Worm (Caenorhabditis elegans): Measurements from ENCODE around the gene spe-36.
A peak's percentile ranks its signal among the peaks of the same experiment; 100 is the strongest.

Gene spe-36

ce11 chrIV:11636409-11636723, 44.3 kb upstream of the spe-36 start, which contains the start of gene F58B3.6 (continued):
- TF ChIP-seq gmeb-1 (tag; optimal IDR thresholded peaks at IDR 0.05) = peak; percentile 27
- TF ChIP-seq blmp-1 (tag; optimal IDR thresholded peaks at IDR 0.05; ENCODE audit: insufficient read depth) = no peak
- no peak for TF ChIP-seq mdl-1 (tag; optimal IDR thresholded peaks at IDR 0.05)
- TF ChIP-seq ztf-11 (tag; optimal IDR thresholded peaks at IDR 0.05) = no peak

ce11 chrIV:11635437-11636408, 43.7 kb upstream of the spe-36 start, which contains the start of gene mars-1:
Gene mars-1, minus strand, starts transcription at chrIV:11635487.
- peak; percentile 49 for TF ChIP-seq nhr-25 (tag; optimal IDR thresholded peaks at IDR 0.05)
- peak; percentile 51 to 86 for TF ChIP-seq lsy-2 (tag; optimal IDR thresholded peaks at IDR 0.05)
- peak; percentile 80 for TF ChIP-seq nhr-129 (tag; optimal IDR thresholded peaks at IDR 0.05)
- TF ChIP-seq ztf-1 (GFP tag; conservative IDR thresholded peaks at IDR 0.05) = no peak
- TF ChIP-seq F13H6.1 (tag; optimal IDR thresholded peaks at IDR 0.05) = peak; percentile 56
- TF ChIP-seq unc-55 (GFP tag; optimal IDR thresholded peaks at IDR 0.05) = peak; percentile 80
- peak; percentile 17 for TF ChIP-seq fos-1 (tag; optimal IDR thresholded peaks at IDR 0.05)
- no peak for TF ChIP-seq ceh-16 (tag; optimal IDR thresholded peaks at IDR 0.05)
- peak; percentile 48 for TF ChIP-seq gmeb-1 (tag; optimal IDR thresholded peaks at IDR 0.05)
- peak; percentile 61 for TF ChIP-seq sma-9 (GFP tag; optimal IDR thresholded peaks at IDR 0.05)
- TF ChIP-seq sma-9 (tag; optimal IDR thresholded peaks at IDR 0.05) = no peak
- peak; percentile 50 for TF ChIP-seq skn-1 (tag; optimal IDR thresholded peaks at IDR 0.05)
- TF ChIP-seq lin-13 (GFP tag; optimal IDR thresholded peaks at IDR 0.05) = peak; percentile 53
- TF ChIP-seq nhr-237 (tag; optimal IDR thresholded peaks at IDR 0.05) = no peak
- TF ChIP-seq ama-1 (optimal IDR thresholded peaks at IDR 0.05) = no peak
- peak; percentile 93 for TF ChIP-seq C34F6.9 (tag; optimal IDR thresholded peaks at IDR 0.05)
- TF ChIP-seq crh-2 (tag; optimal IDR thresholded peaks at IDR 0.05) = peak; percentile 71
- peak; percentile 10 for TF ChIP-seq zag-1 (tag; optimal IDR thresholded peaks at IDR 0.05)
- TF ChIP-seq ztf-4 (tag; optimal IDR thresholded peaks at IDR 0.05) = no peak
- TF ChIP-seq sma-3 (GFP tag; optimal IDR thresholded peaks at IDR 0.05) = peak; percentile 84

ce11 chrIV:11631750-11632149, 39.7 kb upstream of the spe-36 start, which contains the start of gene F58B3.4:
Gene F58B3.4, minus strand, starts transcription at chrIV:11631850.
- TF ChIP-seq nhr-12 (tag; optimal IDR thresholded peaks at IDR 0.05) = no peak
- TF ChIP-seq ceh-82 (tag; optimal IDR thresholded peaks at IDR 0.05) = no peak
- no peak for TF ChIP-seq skn-1 (tag; optimal IDR thresholded peaks at IDR 0.05)
- TF ChIP-seq C34F6.9 (tag; optimal IDR thresholded peaks at IDR 0.05) = no peak
- TF ChIP-seq dmd-4 (tag; optimal IDR thresholded peaks at IDR 0.05) = no peak
- TF ChIP-seq nhr-237 (tag; optimal IDR thresholded peaks at IDR 0.05) = no peak
- no peak for TF ChIP-seq lsy-2 (tag; optimal IDR thresholded peaks at IDR 0.05)
- TF ChIP-seq nhr-23 (tag; optimal IDR thresholded peaks at IDR 0.05) = no peak
- no peak for TF ChIP-seq Y55F3AM.14 (GFP tag; optimal IDR thresholded peaks at IDR 0.05)
- no peak for TF ChIP-seq sma-9 (GFP tag; optimal IDR thresholded peaks at IDR 0.05)
- TF ChIP-seq sma-9 (tag; optimal IDR thresholded peaks at IDR 0.05) = no peak
- no peak for TF ChIP-seq lin-11 (tag; optimal IDR thresholded peaks at IDR 0.05)
- no peak for TF ChIP-seq R02D3.7 (tag; optimal IDR thresholded peaks at IDR 0.05)
- TF ChIP-seq nhr-11 (tag; optimal IDR thresholded peaks at IDR 0.05) = no peak
- TF ChIP-seq ztf-4 (tag; optimal IDR thresholded peaks at IDR 0.05) = no peak
- no peak for TF ChIP-seq lin-39 (tag; optimal IDR thresholded peaks at IDR 0.05)
- no peak for TF ChIP-seq elt-3 (tag; optimal IDR thresholded peaks at IDR 0.05)
- TF ChIP-seq sem-4 (tag; optimal IDR thresholded peaks at IDR 0.05) = no peak
- no peak for TF ChIP-seq blmp-1 (tag; optimal IDR thresholded peaks at IDR 0.05; ENCODE audit: insufficient read depth)
- TF ChIP-seq ztf-11 (tag; optimal IDR thresholded peaks at IDR 0.05) = no peak

- TF ChIP-seq ceh-16 (tag; optimal IDR thresholded peaks at IDR 0.05) = no peak
- TF ChIP-seq mbf-1 (tag; optimal IDR thresholded peaks at IDR 0.05) = no peak
- no peak for TF ChIP-seq C34F6.9 (tag; optimal IDR thresholded peaks at IDR 0.05)
- no peak for TF ChIP-seq snpc-4 (tag; optimal IDR thresholded peaks at IDR 0.05)
- no peak for TF ChIP-seq fos-1 (tag; optimal IDR thresholded peaks at IDR 0.05)
- no peak for TF ChIP-seq lin-11 (tag; optimal IDR thresholded peaks at IDR 0.05)
- no peak for TF ChIP-seq nhr-23 (tag; optimal IDR thresholded peaks at IDR 0.05)
- no peak for TF ChIP-seq ztf-4 (tag; optimal IDR thresholded peaks at IDR 0.05)
- TF ChIP-seq R02D3.7 (tag; optimal IDR thresholded peaks at IDR 0.05) = no peak
- no peak for TF ChIP-seq nhr-11 (tag; optimal IDR thresholded peaks at IDR 0.05)
- TF ChIP-seq skn-1 (tag; optimal IDR thresholded peaks at IDR 0.05) = no peak
- no peak for TF ChIP-seq nhr-12 (tag; optimal IDR thresholded peaks at IDR 0.05)
- TF ChIP-seq unc-39 (tag; optimal IDR thresholded peaks at IDR 0.05) = no peak
- no peak for TF ChIP-seq nhr-77 (tag; optimal IDR thresholded peaks at IDR 0.05)
- TF ChIP-seq nhr-6 (tag; optimal IDR thresholded peaks at IDR 0.05) = no peak
These were observed 35.8 kb upstream of the spe-36 start, which contains the start of gene lys-6 for ce11 chrIV:11627847-11628246. Gene lys-6, minus strand, starts transcription at chrIV:11627947.
